Worm (Caenorhabditis elegans) whole organism, L4 larva: Measurements from ENCODE around the gene txdc-12.1.

Experiments used
- F44E2.7 ChIP-seq: fragments of 200-800 bp; sonication (Bioruptor generic); IDR thresholded peaks from 2 replicates; pipeline ENCODE4 v2.1.2; 2022; ENCODE audit warnings: missing genetic modification characterization, missing compliant biosample characterization
- aha-1 ChIP-seq: fragments of 150-350 bp; peaks from one replicate; lab custom pipeline; 2014; ENCODE audit warnings: missing biosample characterization, missing genetic modification characterization
- nhr-41 ChIP-seq: fragments of 200-800 bp; sonication (Bioruptor generic); IDR thresholded peaks from 2 replicates; pipeline ENCODE4 v1.3.6; 2022; ENCODE audit warnings: missing genetic modification reagents, missing genetic modification characterization, missing compliant biosample characterization

- TF ChIP-seq F44E2.7 (GFP tag; lab: Robert Waterston, UW): no peak
- TF ChIP-seq aha-1: no peak
- no peak for TF ChIP-seq nhr-41
These were observed 28.4 kb upstream of the txdc-12.1 start for ce11 chrII:12211652-12212245.
